Fruit fly (Drosophila melanogaster): ENCODE data around the gene CG16972.

DNA sequence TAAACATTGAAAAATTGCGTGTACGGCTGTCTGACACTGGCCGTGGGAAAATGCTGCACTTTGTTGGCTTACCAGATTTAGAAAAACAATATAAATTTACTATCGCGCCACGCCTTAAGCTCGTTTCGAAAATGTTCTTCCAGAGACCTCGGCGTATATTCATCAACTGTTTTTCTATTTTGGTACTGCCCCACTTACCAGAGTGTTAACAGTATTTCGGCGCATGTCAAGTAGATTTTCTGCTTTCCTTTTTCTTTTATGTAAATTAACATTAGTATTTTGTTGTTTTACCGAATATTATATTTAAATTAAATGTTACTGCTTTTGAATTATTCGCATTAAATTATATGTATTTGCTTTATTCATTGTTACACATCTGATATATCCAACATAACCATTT lies 11.9 kb upstream of the CG16972 start, which contains the start of gene kek4:
- TF ChIP-seq CG16779 (tag; optimal IDR thresholded peaks at IDR 0.05) (no peak), net (GFP tag; optimal IDR thresholded peaks at IDR 0.05) (no peak), CG6276 (GFP tag; optimal IDR thresholded peaks at IDR 0.05) (no peak), vri (GFP tag; optimal IDR thresholded peaks at IDR 0.05) (no peak), CG1621 (tag; optimal IDR thresholded peaks at IDR 0.05) (no peak)

Measured in whole organism, prepupa.